Worm (Caenorhabditis elegans): Measurements from ENCODE around the gene K08E3.2.

- TF ChIP-seq unc-39 (tag; optimal IDR thresholded peaks at IDR 0.05) = no peak
- no peak for TF ChIP-seq hlh-1 (tag; optimal IDR thresholded peaks at IDR 0.05)
- TF ChIP-seq lsy-2 (tag; optimal IDR thresholded peaks at IDR 0.05) = no peak
- TF ChIP-seq unc-120 (tag; optimal IDR thresholded peaks at IDR 0.05; ENCODE audit: poor library complexity, severe bottlenecking) = no peak
- no peak for TF ChIP-seq elt-3 (tag; optimal IDR thresholded peaks at IDR 0.05)
- TF ChIP-seq bed-3 (GFP tag; optimal IDR thresholded peaks at IDR 0.05) = no peak
- TF ChIP-seq pha-4 (tag; optimal IDR thresholded peaks at IDR 0.05) = no peak
- no peak for TF ChIP-seq mab-5 (tag; optimal IDR thresholded peaks at IDR 0.05)
- no peak for TF ChIP-seq elt-1 (tag; optimal IDR thresholded peaks at IDR 0.05; ENCODE audit: borderline replicate concordance, insufficient read depth)
- no peak for TF ChIP-seq ztf-11 (tag; optimal IDR thresholded peaks at IDR 0.05)
- no peak for TF ChIP-seq flh-1 (GFP tag; optimal IDR thresholded peaks at IDR 0.05)
Measured at ce11 chrIII:13716266-13716665, 32.2 kb downstream of the K08E3.2 start.

All from whole organism, mixed stage, embryonic.